Worm (Caenorhabditis elegans) whole organism, L3 larva: Measurements from ENCODE around the gene ceh-19.

Experiments used
- R02D3.7 ChIP-seq: fragments of 150-350 bp; optimal IDR thresholded peaks from 2 replicates; lab custom pipeline; 2014; ENCODE audit warnings: missing biosample characterization, missing genetic modification characterization
- ZK546.5 ChIP-seq: sonication (generic microtip); optimal IDR thresholded peaks from 2 replicates; lab custom pipeline; 2017; ENCODE audit warnings: missing biosample characterization, missing genetic modification characterization
- ama-1 ChIP-seq: fragments of 150-350 bp; optimal IDR thresholded peaks from 2 replicates; lab custom pipeline; 2018
- ceh-16 ChIP-seq: sonication (generic microtip); optimal IDR thresholded peaks from 2 replicates; lab custom pipeline; 2017; ENCODE audit warnings: missing biosample characterization, missing genetic modification characterization
- ceh-9 ChIP-seq: sonication (generic microtip); optimal IDR thresholded peaks from 2 replicates; lab custom pipeline; 2018; ENCODE audit warnings: missing biosample characterization, missing genetic modification characterization
- daf-12 ChIP-seq: fragments of 150-350 bp; optimal IDR thresholded peaks from 2 replicates; lab custom pipeline; 2014; ENCODE audit warnings: missing biosample characterization, missing genetic modification reagents, missing genetic modification characterization
- egl-27 ChIP-seq: sonication (generic microtip); optimal IDR thresholded peaks from 4 replicates; lab custom pipeline; 2017; ENCODE audit warnings: missing biosample characterization, missing genetic modification reagents, missing genetic modification characterization
- egl-5 ChIP-seq: fragments of 150-350 bp; optimal IDR thresholded peaks from 2 replicates; lab custom pipeline; 2017; ENCODE audit warnings: missing biosample characterization, missing genetic modification reagents, missing genetic modification characterization, inconsistent platforms
- elt-1 ChIP-seq: fragments of 150-350 bp; optimal IDR thresholded peaks from 2 replicates; lab custom pipeline; 2014; ENCODE audit warnings: missing biosample characterization, missing genetic modification characterization
- elt-2 ChIP-seq: sonication (generic microtip); optimal IDR thresholded peaks from 2 replicates; lab custom pipeline; 2016; ENCODE audit warnings: missing genetic modification reagents, mild to moderate bottlenecking, missing genetic modification characterization, missing compliant biosample characterization
- fkh-10 ChIP-seq: sonication (generic microtip); optimal IDR thresholded peaks from 2 replicates; lab custom pipeline; 2017; ENCODE audit warnings: missing biosample characterization, missing genetic modification reagents, missing genetic modification characterization
- fos-1 ChIP-seq: fragments of 150-350 bp; optimal IDR thresholded peaks from 2 replicates; lab custom pipeline; 2014; ENCODE audit warnings: missing biosample characterization, missing genetic modification characterization
- hmg-11 ChIP-seq: sonication (generic microtip); optimal IDR thresholded peaks from 2 replicates; lab custom pipeline; 2016; ENCODE audit warnings: missing genetic modification characterization, missing compliant biosample characterization
- jun-1 ChIP-seq: fragments of 150-350 bp; optimal IDR thresholded peaks from 2 replicates; lab custom pipeline; 2014; ENCODE audit warnings: missing biosample characterization, missing genetic modification reagents, missing genetic modification characterization
- lin-15B ChIP-seq: fragments of 150-350 bp; optimal IDR thresholded peaks from 2 replicates; lab custom pipeline; 2014; ENCODE audit warnings: missing biosample characterization, missing genetic modification characterization
- lin-39 ChIP-seq: fragments of 150-350 bp; optimal IDR thresholded peaks from 2 replicates; lab custom pipeline; 2018; ENCODE audit warnings: missing biosample characterization, missing genetic modification reagents, missing genetic modification characterization
- nfya-1 ChIP-seq: sonication (generic microtip); optimal IDR thresholded peaks from 2 replicates; lab custom pipeline; 2017; ENCODE audit warnings: missing genetic modification characterization, mild to moderate bottlenecking, missing compliant biosample characterization, antibody characterized with exemption, moderate library complexity; ENCODE audit not compliant: insufficient read depth
- nhr-12 ChIP-seq: fragments of 150-350 bp; optimal IDR thresholded peaks from 2 replicates; lab custom pipeline; 2014; ENCODE audit warnings: missing biosample characterization, missing genetic modification characterization
- nhr-23 ChIP-seq: fragments of 150-350 bp; optimal IDR thresholded peaks from 2 replicates; lab custom pipeline; 2014; ENCODE audit warnings: missing biosample characterization, missing genetic modification reagents, missing genetic modification characterization
- nhr-237 ChIP-seq: fragments of 150-350 bp; optimal IDR thresholded peaks from 2 replicates; lab custom pipeline; 2014; ENCODE audit warnings: missing biosample characterization, missing genetic modification characterization
- nhr-25 ChIP-seq: sonication (generic microtip); optimal IDR thresholded peaks from 2 replicates; lab custom pipeline; 2017; ENCODE audit warnings: missing biosample characterization, missing genetic modification characterization
- nhr-28 ChIP-seq: fragments of 150-350 bp; optimal IDR thresholded peaks from 2 replicates; lab custom pipeline; 2014; ENCODE audit warnings: missing biosample characterization, missing genetic modification characterization
- nhr-67 ChIP-seq: fragments of 150-350 bp; optimal IDR thresholded peaks from 2 replicates; lab custom pipeline; 2014; ENCODE audit warnings: missing biosample characterization, missing genetic modification characterization
- nhr-76 ChIP-seq: fragments of 150-350 bp; sonication (generic microtip); optimal IDR thresholded peaks from 5 replicates; lab custom pipeline; 2014; ENCODE audit warnings: missing biosample characterization, missing genetic modification characterization
- nhr-77 ChIP-seq: fragments of 150-350 bp; optimal IDR thresholded peaks from 2 replicates; lab custom pipeline; 2014; ENCODE audit warnings: missing biosample characterization, missing genetic modification characterization
- pha-4 ChIP-seq: fragments of 150-350 bp; optimal IDR thresholded peaks from 2 replicates; lab custom pipeline; 2014; ENCODE audit warnings: missing biosample characterization, missing genetic modification reagents, missing genetic modification characterization
- sea-2 ChIP-seq: fragments of 150-350 bp; sonication (generic microtip); optimal IDR thresholded peaks from 4 replicates; lab custom pipeline; 2014; ENCODE audit warnings: missing biosample characterization, missing genetic modification reagents, missing genetic modification characterization
- skn-1 ChIP-seq: fragments of 150-350 bp; optimal IDR thresholded peaks from 2 replicates; lab custom pipeline; 2014; ENCODE audit warnings: missing biosample characterization, missing genetic modification characterization
- snpc-4 ChIP-seq: fragments of 150-350 bp; optimal IDR thresholded peaks from 2 replicates; lab custom pipeline; 2014; ENCODE audit warnings: missing biosample characterization, missing genetic modification characterization
- tbx-2 ChIP-seq: sonication (generic microtip); optimal IDR thresholded peaks from 2 replicates; lab custom pipeline; 2016; ENCODE audit warnings: mild to moderate bottlenecking, missing genetic modification characterization, missing compliant biosample characterization
- unc-39 ChIP-seq: sonication (generic microtip); optimal IDR thresholded peaks from 4 replicates; lab custom pipeline; 2017; ENCODE audit warnings: missing biosample characterization, missing genetic modification characterization
- zag-1 ChIP-seq: fragments of 150-350 bp; optimal IDR thresholded peaks from 2 replicates; lab custom pipeline; 2014; ENCODE audit warnings: missing biosample characterization, missing genetic modification characterization
- ztf-4 ChIP-seq: fragments of 150-350 bp; optimal IDR thresholded peaks from 2 replicates; lab custom pipeline; 2014; ENCODE audit warnings: missing biosample characterization, missing genetic modification characterization

Gene ceh-19

ce11 chrIV:7924975-7925828, 30.5 kb downstream of the ceh-19 start (continued):
- TF ChIP-seq elt-2 (tag; lab: Kevin White, UChicago) (no peak), nhr-28 (tag; lab: Kevin White, UChicago) (no peak), ceh-16 (no peak), nhr-237 (tag; lab: Kevin White, UChicago) (no peak), ceh-9 (tag; lab: Kevin White, UChicago) (no peak)

- TF ChIP-seq unc-39, result no peak
- peak; percentile 56 for TF ChIP-seq egl-5 (tag; lab: Kevin White, UChicago)
- TF ChIP-seq nhr-67 (tag; lab: Kevin White, UChicago), result no peak
- TF ChIP-seq lin-39, result peak; percentile 76
- TF ChIP-seq elt-2 (tag; lab: Kevin White, UChicago), result peak; percentile 30
- peak; percentile 63 for TF ChIP-seq pha-4
- TF ChIP-seq nfya-1 (tag; lab: Kevin White, UChicago), result peak; percentile 57
- TF ChIP-seq hmg-11 (tag; lab: Kevin White, UChicago), result peak; percentile 29
- peak; percentile 38 for TF ChIP-seq ama-1 (lab: Kevin White, UChicago)
- peak; percentile 33 for TF ChIP-seq lin-15B
- peak; percentile 34 for TF ChIP-seq nhr-25 (tag; lab: Kevin White, UChicago)
- TF ChIP-seq, all 47 proteins: peak for 9
Measured at ce11 chrIV:7923982-7924480, 31.7 kb downstream of the ceh-19 start, which contains the start of the genes xpo-3 and C49H3.3. TSS of gene xpo-3 (minus strand) at chrIV:7924032. TSS of gene C49H3.3 (plus strand) at chrIV:7924350.

- no peak for TF ChIP-seq fos-1 (tag; lab: Kevin White, UChicago)
- no peak for TF ChIP-seq nhr-28 (tag; lab: Kevin White, UChicago)
- TF ChIP-seq nhr-67 (tag; lab: Kevin White, UChicago), result no peak
- no peak for TF ChIP-seq pha-4
- TF ChIP-seq nhr-12 (tag; lab: Kevin White, UChicago), result no peak
- no peak for TF ChIP-seq elt-1 (tag; lab: Kevin White, UChicago)
- TF ChIP-seq daf-12 (tag; lab: Kevin White, UChicago), result no peak
- TF ChIP-seq unc-39, result no peak
- TF ChIP-seq hmg-11 (tag; lab: Kevin White, UChicago), result no peak
- no peak for TF ChIP-seq fkh-10 (GFP tag; lab: Kevin White, UChicago)
- TF ChIP-seq nhr-25 (tag; lab: Kevin White, UChicago), result no peak
- no peak for TF ChIP-seq nhr-23 (tag; lab: Kevin White, UChicago)
- TF ChIP-seq nhr-76 (tag; lab: Kevin White, UChicago), result no peak
- TF ChIP-seq skn-1 (tag; lab: Kevin White, UChicago), result no peak
- TF ChIP-seq zag-1, result no peak
- no peak for TF ChIP-seq jun-1 (tag; lab: Kevin White, UChicago)
Measured at ce11 chrIV:7920126-7920525, 35.6 kb downstream of the ceh-19 start, which contains the start of gene C49H3.16. TSS of gene C49H3.16 (plus strand) at chrIV:7920426.

ce11 chrIV:7917881-7918280, 37.9 kb downstream of the ceh-19 start:
- TF ChIP-seq egl-27, result no peak
- TF ChIP-seq daf-12 (tag; lab: Kevin White, UChicago), result no peak
- TF ChIP-seq R02D3.7 (tag; lab: Kevin White, UChicago), result no peak
- TF ChIP-seq ceh-9 (tag; lab: Kevin White, UChicago), result no peak
- TF ChIP-seq skn-1 (tag; lab: Kevin White, UChicago), result no peak
- TF ChIP-seq fkh-10 (GFP tag; lab: Kevin White, UChicago), result no peak
- TF ChIP-seq sea-2 (GFP tag; lab: Kevin White, UChicago), result no peak
- TF ChIP-seq ama-1 (lab: Kevin White, UChicago), result no peak
- no peak for TF ChIP-seq ZK546.5 (tag; lab: Kevin White, UChicago)
- TF ChIP-seq nhr-76 (tag; lab: Kevin White, UChicago), result no peak
- TF ChIP-seq nhr-77, result no peak
- TF ChIP-seq nhr-67 (tag; lab: Kevin White, UChicago), result no peak
- TF ChIP-seq ztf-4 (tag; lab: Kevin White, UChicago), result no peak
- no peak for TF ChIP-seq nhr-25 (tag; lab: Kevin White, UChicago)
- TF ChIP-seq jun-1 (tag; lab: Kevin White, UChicago), result no peak
- no peak for TF ChIP-seq tbx-2 (tag; lab: Kevin White, UChicago)
- TF ChIP-seq snpc-4 (tag; lab: Kevin White, UChicago), result no peak
- no peak for TF ChIP-seq lin-39
